Worm (Caenorhabditis elegans) whole organism, mixed stage, embryonic: Measurements from ENCODE around the gene cest-1.1.

Experiments
- ces-1 ChIP-seq: fragments of 150-350 bp; optimal IDR thresholded peaks from 2 replicates; lab custom pipeline; 2014; ENCODE audit warnings: missing biosample characterization, missing genetic modification reagents, missing genetic modification characterization
- elt-1 ChIP-seq: sonication (generic microtip); optimal IDR thresholded peaks from 2 replicates; lab custom pipeline; 2017; ENCODE audit warnings: missing genetic modification characterization, mild to moderate bottlenecking, missing compliant biosample characterization, antibody characterized with exemption, moderate library complexity, borderline replicate concordance; ENCODE audit not compliant: insufficient read depth
- lsy-2 ChIP-seq: fragments of 150-350 bp; optimal IDR thresholded peaks from 2 replicates; lab custom pipeline; 2014; ENCODE audit warnings: missing biosample characterization, missing genetic modification characterization
- mls-2 ChIP-seq: sonication (generic microtip); optimal IDR thresholded peaks from 2 replicates; lab custom pipeline; 2016; ENCODE audit warnings: mild to moderate bottlenecking, missing genetic modification characterization, moderate library complexity, missing compliant biosample characterization
- nhr-12 ChIP-seq: fragments of 150-350 bp; optimal IDR thresholded peaks from 2 replicates; lab custom pipeline; 2014; ENCODE audit warnings: missing biosample characterization, missing genetic modification characterization
- nhr-28 ChIP-seq: fragments of 150-350 bp; optimal IDR thresholded peaks from 2 replicates; lab custom pipeline; 2014; ENCODE audit warnings: missing biosample characterization, missing genetic modification characterization
- pha-4 ChIP-seq: fragments of 150-350 bp; optimal IDR thresholded peaks from 2 replicates; lab custom pipeline; 2018; ENCODE audit warnings: missing biosample characterization, missing genetic modification reagents, missing genetic modification characterization
- unc-62 ChIP-seq: fragments of 150-350 bp; optimal IDR thresholded peaks from 2 replicates; lab custom pipeline; 2014; ENCODE audit warnings: missing biosample characterization, missing genetic modification reagents, missing genetic modification characterization

DNA sequence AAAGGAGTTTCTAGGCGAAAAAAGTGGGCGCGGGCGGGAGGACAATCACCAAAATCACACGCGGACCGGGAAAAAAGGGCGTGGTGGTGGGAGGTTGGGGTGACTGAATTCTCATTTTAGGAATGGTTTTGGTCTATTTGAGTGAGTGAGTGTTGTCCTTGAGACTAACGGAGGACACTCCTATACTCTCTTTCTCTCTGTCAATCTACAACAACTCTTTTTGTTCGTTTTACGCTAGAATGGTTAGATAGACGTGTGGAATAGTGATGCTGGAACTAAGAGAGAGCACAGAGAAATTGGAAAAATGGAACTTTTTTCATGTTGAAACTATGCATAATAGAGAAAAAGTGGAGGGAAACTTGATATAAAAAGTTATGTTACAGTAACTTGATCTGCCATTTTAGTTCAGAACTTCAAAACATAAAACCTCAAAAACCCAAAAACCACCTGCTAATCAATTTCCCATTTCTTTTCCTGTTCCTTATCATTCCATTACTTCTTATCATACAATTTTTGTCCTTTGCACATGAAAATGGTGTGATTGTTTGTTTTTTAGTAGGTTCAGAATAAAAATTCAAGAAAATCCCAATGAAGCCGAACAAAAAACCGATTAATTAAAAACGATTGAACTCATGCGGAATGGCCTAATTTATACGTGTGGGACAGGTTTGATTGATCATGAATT, 31.6 kb downstream of the cest-1.1 start:
- TF ChIP-seq nhr-12 (tag; lab: Kevin White, UChicago) (no peak), elt-1 (tag; lab: Kevin White, UChicago) (no peak), pha-4 (tag; lab: Kevin White, UChicago) (no peak), mls-2 (tag; lab: Kevin White, UChicago) (no peak), nhr-28 (no peak), ces-1 (GFP tag; lab: Kevin White, UChicago) (no peak), unc-62 (GFP tag; lab: Kevin White, UChicago) (no peak), lsy-2 (no peak)
